Worm (Caenorhabditis elegans): ENCODE measurements around the gene ZK892.4.

ZK892.4 gene

DNA sequence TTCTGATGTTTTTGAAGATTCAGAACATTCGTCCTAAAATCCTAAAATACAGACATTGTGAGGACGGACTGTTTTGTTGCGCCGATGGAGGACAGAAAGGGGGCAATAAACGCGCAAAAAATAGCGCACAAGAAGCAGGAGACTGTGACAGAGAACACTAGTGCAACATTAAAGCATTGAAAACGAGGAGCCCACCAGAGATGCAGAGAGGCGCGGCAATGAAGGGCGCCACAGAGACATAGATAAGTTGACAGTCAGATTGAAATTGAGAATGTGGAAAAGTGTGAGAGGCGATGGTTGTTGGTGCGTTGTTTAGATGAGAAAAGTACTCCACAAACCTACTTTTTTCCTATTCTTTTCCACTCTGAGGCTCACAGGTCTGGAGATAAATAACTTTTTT lies 31.4 kb upstream of the ZK892.4 start, which contains the start of gene aakg-5 (continued):
- TF ChIP-seq nhr-21 (tag; optimal IDR thresholded peaks at IDR 0.05) (peak; percentile 83), Y55F3AM.14 (GFP tag; optimal IDR thresholded peaks at IDR 0.05) (peak; percentile 3), ama-1 (optimal IDR thresholded peaks at IDR 0.05) (no peak), mdl-1 (tag; optimal IDR thresholded peaks at IDR 0.05) (peak; percentile 31 to 74), F13H6.1 (tag; optimal IDR thresholded peaks at IDR 0.05) (peak; percentile 95), nhr-129 (tag; optimal IDR thresholded peaks at IDR 0.05) (peak; percentile 88), nhr-23 (tag; optimal IDR thresholded peaks at IDR 0.05) (no peak), peb-1 (tag; optimal IDR thresholded peaks at IDR 0.05) (no peak), mbf-1 (tag; optimal IDR thresholded peaks at IDR 0.05) (no peak), elt-3 (tag; optimal IDR thresholded peaks at IDR 0.05) (no peak), gmeb-1 (tag; optimal IDR thresholded peaks at IDR 0.05) (peak; percentile 81), sma-3 (GFP tag; optimal IDR thresholded peaks at IDR 0.05) (peak; percentile 85)

- no peak for TF ChIP-seq elt-1 (tag; optimal IDR thresholded peaks at IDR 0.05)
Observed at ce11 chrII:9976405-9976804, 30.0 kb upstream of the ZK892.4 start, which contains the start of gene R53.8. Gene R53.8, plus strand, starts transcription at chrII:9976705.

- no peak for TF ChIP-seq zag-1 (tag; optimal IDR thresholded peaks at IDR 0.05)
- no peak for TF ChIP-seq nhr-77 (tag; optimal IDR thresholded peaks at IDR 0.05)
- no peak for TF ChIP-seq mab-5 (tag; optimal IDR thresholded peaks at IDR 0.05)
- TF ChIP-seq mbf-1 (tag; optimal IDR thresholded peaks at IDR 0.05): no peak
- TF ChIP-seq sma-9 (GFP tag; optimal IDR thresholded peaks at IDR 0.05): no peak
- TF ChIP-seq sma-9 (tag; optimal IDR thresholded peaks at IDR 0.05): no peak
- no peak for TF ChIP-seq unc-55 (GFP tag; optimal IDR thresholded peaks at IDR 0.05)
- TF ChIP-seq elt-1 (tag; optimal IDR thresholded peaks at IDR 0.05): no peak
- TF ChIP-seq unc-39 (tag; optimal IDR thresholded peaks at IDR 0.05): no peak
- no peak for TF ChIP-seq aly-2 (tag; optimal IDR thresholded peaks at IDR 0.05)
- TF ChIP-seq nhr-6 (tag; optimal IDR thresholded peaks at IDR 0.05): no peak
- TF ChIP-seq dmd-4 (tag; optimal IDR thresholded peaks at IDR 0.05): no peak
- no peak for TF ChIP-seq ama-1 (optimal IDR thresholded peaks at IDR 0.05)
- no peak for TF ChIP-seq nhr-11 (tag; optimal IDR thresholded peaks at IDR 0.05)
- TF ChIP-seq egl-27 (tag; optimal IDR thresholded peaks at IDR 0.05): no peak
- no peak for TF ChIP-seq nhr-237 (tag; optimal IDR thresholded peaks at IDR 0.05)
Observed at ce11 chrII:9980077-9980631, 26.2 kb upstream of the ZK892.4 start, which contains the start of gene ZK892.6. Gene ZK892.6, minus strand, starts transcription at chrII:9980127.

DNA sequence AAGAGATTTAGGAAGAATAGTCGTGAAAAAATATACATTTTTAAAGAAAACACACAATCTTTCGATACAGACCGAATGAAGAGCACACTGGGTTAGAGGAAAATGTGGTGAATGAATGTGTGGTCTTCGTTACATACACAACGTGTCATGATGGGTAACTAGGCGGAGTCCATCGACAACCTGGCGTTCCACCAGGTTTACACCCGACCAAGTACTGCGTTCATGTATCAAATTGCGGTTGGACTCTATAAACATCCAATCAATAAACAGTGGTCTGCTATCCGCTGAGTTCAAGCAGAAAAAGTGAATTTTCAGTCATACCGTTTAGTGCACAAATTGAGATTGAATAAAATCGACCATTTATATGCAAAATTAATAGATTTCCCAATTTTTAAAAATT lies 24.6 kb upstream of the ZK892.4 start, which contains the start of gene sdz-38:
TSS of gene sdz-38 (minus strand) at position 101 of the 400 bp plus-strand sequence.
- TF ChIP-seq sma-9 (GFP tag; optimal IDR thresholded peaks at IDR 0.05): no peak
- no peak for TF ChIP-seq sma-9 (tag; optimal IDR thresholded peaks at IDR 0.05)
- no peak for TF ChIP-seq C34F6.9 (tag; optimal IDR thresholded peaks at IDR 0.05)
- no peak for TF ChIP-seq crh-2 (tag; optimal IDR thresholded peaks at IDR 0.05)
- no peak for TF ChIP-seq nhr-25 (tag; optimal IDR thresholded peaks at IDR 0.05)
- TF ChIP-seq nhr-237 (tag; optimal IDR thresholded peaks at IDR 0.05): no peak
- TF ChIP-seq ztf-11 (tag; optimal IDR thresholded peaks at IDR 0.05): no peak
- no peak for TF ChIP-seq nhr-129 (tag; optimal IDR thresholded peaks at IDR 0.05)
- no peak for TF ChIP-seq Y55F3AM.14 (GFP tag; optimal IDR thresholded peaks at IDR 0.05)
- TF ChIP-seq ceh-16 (tag; optimal IDR thresholded peaks at IDR 0.05): no peak
- no peak for TF ChIP-seq peb-1 (tag; optimal IDR thresholded peaks at IDR 0.05)
- no peak for TF ChIP-seq elt-1 (tag; optimal IDR thresholded peaks at IDR 0.05)
- TF ChIP-seq lin-13 (GFP tag; optimal IDR thresholded peaks at IDR 0.05): no peak
- no peak for TF ChIP-seq lin-11 (tag; optimal IDR thresholded peaks at IDR 0.05)
- TF ChIP-seq unc-55 (GFP tag; optimal IDR thresholded peaks at IDR 0.05): no peak
- TF ChIP-seq fos-1 (tag; optimal IDR thresholded peaks at IDR 0.05): no peak

- TF ChIP-seq ztf-4 (tag; optimal IDR thresholded peaks at IDR 0.05): no peak
- TF ChIP-seq alr-1 (tag; optimal IDR thresholded peaks at IDR 0.05): no peak
- no peak for TF ChIP-seq nhr-11 (tag; optimal IDR thresholded peaks at IDR 0.05)
- no peak for TF ChIP-seq ztf-1 (GFP tag; conservative IDR thresholded peaks at IDR 0.05)
- no peak for TF ChIP-seq blmp-1 (tag; optimal IDR thresholded peaks at IDR 0.05; ENCODE audit: insufficient read depth)
- TF ChIP-seq elt-3 (tag; optimal IDR thresholded peaks at IDR 0.05): no peak
- TF ChIP-seq sma-3 (GFP tag; optimal IDR thresholded peaks at IDR 0.05): no peak
- no peak for TF ChIP-seq ama-1 (optimal IDR thresholded peaks at IDR 0.05)
- no peak for TF ChIP-seq zag-1 (tag; optimal IDR thresholded peaks at IDR 0.05)
- TF ChIP-seq mdl-1 (tag; optimal IDR thresholded peaks at IDR 0.05): no peak
- no peak for TF ChIP-seq dmd-4 (tag; optimal IDR thresholded peaks at IDR 0.05)
- TF ChIP-seq egl-27 (tag; optimal IDR thresholded peaks at IDR 0.05): no peak
- no peak for TF ChIP-seq Y55F3AM.14 (GFP tag; optimal IDR thresholded peaks at IDR 0.05)
- TF ChIP-seq F13H6.1 (tag; optimal IDR thresholded peaks at IDR 0.05): no peak
- no peak for TF ChIP-seq skn-1 (tag; optimal IDR thresholded peaks at IDR 0.05)
Observed at ce11 chrII:9982437-9982836, 23.9 kb upstream of the ZK892.4 start.
